Fruit fly (Drosophila melanogaster) whole organism, embryonic: ENCODE data around the gene Trl.

ENCODE experiments used
- ATbp ChIP-seq: fragments of 200-800 bp; sonication (Bioruptor generic); optimal IDR thresholded peaks from 2 replicates; lab custom pipeline; 2017; ENCODE audit warnings: missing biosample characterization, mild to moderate bottlenecking, missing genetic modification characterization, missing genetic modification reagents
- Antp ChIP-seq: fragments of 200-800 bp; sonication (Bioruptor generic); optimal IDR thresholded peaks from 3 replicates; lab custom pipeline; 2016; ENCODE audit warnings: missing biosample characterization, missing genetic modification characterization
- Asciz ChIP-seq: fragments of 200-800 bp; sonication (Bioruptor generic); optimal IDR thresholded peaks from 2 replicates; lab custom pipeline; 2017; ENCODE audit warnings: missing biosample characterization, mild to moderate bottlenecking, missing genetic modification characterization, missing genetic modification reagents
- B-H2 ChIP-seq: fragments of 200-800 bp; sonication (Bioruptor generic); optimal IDR thresholded peaks from 2 replicates; lab custom pipeline; 2018; ENCODE audit warnings: missing biosample characterization, mild to moderate bottlenecking, missing genetic modification characterization
- CG10431 ChIP-seq: fragments of 200-800 bp; sonication (Bioruptor generic); optimal IDR thresholded peaks from 3 replicates; lab custom pipeline; 2018; ENCODE audit warnings: missing biosample characterization, mild to moderate bottlenecking, missing genetic modification characterization
- CG12104 ChIP-seq: fragments of 200-800 bp; sonication (Bioruptor generic); optimal IDR thresholded peaks from 3 replicates; lab custom pipeline; 2016; ENCODE audit warnings: missing biosample characterization, missing genetic modification characterization
- CG12769 ChIP-seq: fragments of 200-800 bp; sonication (Bioruptor generic); optimal IDR thresholded peaks from 2 replicates; lab custom pipeline; 2019; ENCODE audit warnings: missing biosample characterization, mild to moderate bottlenecking, missing genetic modification characterization, moderate library complexity
- CG13123 ChIP-seq: fragments of 200-800 bp; sonication (Bioruptor generic); optimal IDR thresholded peaks from 2 replicates; lab custom pipeline; 2016; ENCODE audit warnings: missing biosample characterization, missing genetic modification characterization
- CG14965 ChIP-seq: fragments of 200-800 bp; sonication (Bioruptor generic); optimal IDR thresholded peaks from 2 replicates; lab custom pipeline; 2016; ENCODE audit warnings: missing biosample characterization, missing genetic modification characterization, borderline replicate concordance
- CG15073 ChIP-seq: fragments of 200-800 bp; sonication (Bioruptor generic); optimal IDR thresholded peaks from 2 replicates; lab custom pipeline; 2016; ENCODE audit warnings: missing biosample characterization, missing genetic modification characterization
- CG1529 ChIP-seq: fragments of 200-800 bp; sonication (Bioruptor generic); optimal IDR thresholded peaks from 3 replicates; lab custom pipeline; 2018; ENCODE audit warnings: missing biosample characterization, missing genetic modification characterization
- CG17359 ChIP-seq: fragments of 200-800 bp; sonication (Bioruptor generic); optimal IDR thresholded peaks from 3 replicates; lab custom pipeline; 2018; ENCODE audit warnings: missing biosample characterization, mild to moderate bottlenecking, missing genetic modification characterization, moderate library complexity
- CG2199 ChIP-seq: fragments of 200-800 bp; sonication (Bioruptor generic); IDR thresholded peaks from 3 replicates; pipeline ENCODE4 v1.3.6; 2022; ENCODE audit warnings: missing biosample characterization, missing genetic modification characterization
- CG2678 ChIP-seq: fragments of 200-800 bp; sonication (Bioruptor generic); optimal IDR thresholded peaks from 3 replicates; lab custom pipeline; 2019; ENCODE audit warnings: missing biosample characterization, mild to moderate bottlenecking, missing genetic modification characterization, moderate library complexity
- CG2889 ChIP-seq: fragments of 200-800 bp; sonication (Bioruptor generic); IDR thresholded peaks from 3 replicates; pipeline ENCODE4 v1.3.6; 2022; ENCODE audit warnings: missing biosample characterization, missing genetic modification characterization
- CG4328 ChIP-seq: fragments of 200-800 bp; sonication (Bioruptor generic); optimal IDR thresholded peaks from 3 replicates; lab custom pipeline; 2017; ENCODE audit warnings: missing biosample characterization, missing genetic modification reagents, missing genetic modification characterization
- CG4854 ChIP-seq: fragments of 200-800 bp; sonication (Bioruptor generic); optimal IDR thresholded peaks from 2 replicates; lab custom pipeline; 2016; ENCODE audit warnings: missing biosample characterization, missing genetic modification characterization, inconsistent platforms
- CG6683 ChIP-seq: fragments of 200-800 bp; sonication (Bioruptor generic); optimal IDR thresholded peaks from 2 replicates; lab custom pipeline; 2017; ENCODE audit warnings: missing biosample characterization, mild to moderate bottlenecking, missing genetic modification characterization, missing genetic modification reagents
- CG7372 ChIP-seq: fragments of 200-800 bp; sonication (Bioruptor generic); IDR thresholded peaks from 2 replicates; pipeline ENCODE4 v1.3.6; 2022; ENCODE audit warnings: missing biosample characterization, missing genetic modification characterization
- CG7556 ChIP-seq: fragments of 200-800 bp; sonication (Bioruptor generic); optimal IDR thresholded peaks from 2 replicates; lab custom pipeline; 2017; ENCODE audit warnings: missing biosample characterization, mild to moderate bottlenecking, missing genetic modification characterization
- Camta ChIP-seq: fragments of 200-800 bp; sonication (Bioruptor generic); optimal IDR thresholded peaks from 2 replicates; lab custom pipeline; 2016; ENCODE audit warnings: missing biosample characterization, missing genetic modification characterization
- Drgx ChIP-seq: fragments of 200-800 bp; sonication (Bioruptor generic); IDR thresholded peaks from 2 replicates; pipeline ENCODE4 v1.3.6; 2022; ENCODE audit warnings: missing biosample characterization, missing genetic modification characterization
- Eip74EF ChIP-seq, 2 experiments: fragments of 200-800 bp in 1 of 2; fragments of >200 bp in 1 of 2; sonication (Bioruptor generic) in 1 of 2; optimal IDR thresholded peaks; 2 replicates each; lab custom pipeline; 2017 to 2019; ENCODE audit warnings: missing biosample characterization in 2 of 2, missing genetic modification characterization in 2 of 2, mild to moderate bottlenecking in 1 of 2, moderate library complexity in 1 of 2
- Ets65A ChIP-seq: fragments of 200-800 bp; sonication (Bioruptor generic); peaks from one replicate; lab custom pipeline; 2016; ENCODE audit warnings: missing biosample characterization, missing genetic modification characterization
- H2.0 ChIP-seq: fragments of 200-800 bp; sonication (Bioruptor generic); IDR thresholded peaks from 2 replicates; pipeline ENCODE4 v1.3.6; 2022; ENCODE audit warnings: missing biosample characterization, missing genetic modification characterization
- Hmx ChIP-seq: fragments of 200-800 bp; sonication (Bioruptor generic); optimal IDR thresholded peaks from 2 replicates; lab custom pipeline; 2016; ENCODE audit warnings: missing biosample characterization, missing genetic modification characterization
- Jarid2 ChIP-seq: fragments of 200-800 bp; sonication (Bioruptor generic); optimal IDR thresholded peaks from 3 replicates; lab custom pipeline; 2017; ENCODE audit warnings: mild to moderate bottlenecking, missing biosample characterization, missing genetic modification reagents, missing genetic modification characterization
- MBD-R2 ChIP-seq: fragments of 200-800 bp; sonication (Bioruptor generic); IDR thresholded peaks from 2 replicates; pipeline ENCODE4 v1.3.6; 2022; ENCODE audit warnings: missing biosample characterization, missing genetic modification characterization
- Med ChIP-seq: fragments of 200-800 bp; sonication (Bioruptor generic); peaks from one replicate; lab custom pipeline; 2016; ENCODE audit warnings: missing biosample characterization, missing genetic modification characterization, mild to moderate bottlenecking, inconsistent platforms, moderate library complexity
- Oaz ChIP-seq: fragments of 200-800 bp; sonication (Bioruptor generic); IDR thresholded peaks from 2 replicates; pipeline ENCODE4 v1.3.6; 2022; ENCODE audit warnings: missing biosample characterization, missing genetic modification characterization
- Sox102F ChIP-seq: fragments of 200-800 bp; sonication (Bioruptor generic); optimal IDR thresholded peaks from 2 replicates; lab custom pipeline; 2018; ENCODE audit warnings: missing biosample characterization, mild to moderate bottlenecking, missing genetic modification characterization, moderate library complexity
- Spps ChIP-seq: fragments of 200-800 bp; sonication (Bioruptor generic); optimal IDR thresholded peaks from 2 replicates; lab custom pipeline; 2018; ENCODE audit warnings: missing biosample characterization, mild to moderate bottlenecking, missing genetic modification characterization
- Sry-δ ChIP-seq: fragments of 200-800 bp; sonication (Bioruptor generic); optimal IDR thresholded peaks from 2 replicates; lab custom pipeline; 2016; ENCODE audit warnings: missing biosample characterization, missing genetic modification characterization
- Vsx1 ChIP-seq: fragments of 200-800 bp; sonication (Bioruptor generic); optimal IDR thresholded peaks from 2 replicates; lab custom pipeline; 2017; ENCODE audit warnings: missing biosample characterization, mild to moderate bottlenecking, missing genetic modification characterization, missing genetic modification reagents
- cad ChIP-seq: fragments of >200 bp; optimal IDR thresholded peaks from 2 replicates; lab custom pipeline; 2017; ENCODE audit warnings: missing biosample characterization, missing genetic modification characterization
- dan ChIP-seq: fragments of 200-800 bp; sonication (Bioruptor generic); IDR thresholded peaks from 2 replicates; pipeline ENCODE4 v1.3.6; 2022; ENCODE audit warnings: missing biosample characterization, missing genetic modification characterization
- esg ChIP-seq: fragments of 200-800 bp; sonication (Bioruptor generic); conservative IDR thresholded peaks from 2 replicates; pipeline ENCODE4 v1.3.6; 2022; ENCODE audit warnings: missing biosample characterization, missing genetic modification characterization
- gce ChIP-seq: fragments of 200-800 bp; sonication (Bioruptor generic); IDR thresholded peaks from 3 replicates; pipeline ENCODE4 v1.3.6; 2022; ENCODE audit warnings: missing biosample characterization, missing genetic modification characterization
- hth ChIP-seq: fragments of >200 bp; optimal IDR thresholded peaks from 2 replicates; lab custom pipeline; 2017; ENCODE audit warnings: inconsistent platforms
- jumu ChIP-seq: fragments of 200-800 bp; sonication (Bioruptor generic); optimal IDR thresholded peaks from 3 replicates; lab custom pipeline; 2016; ENCODE audit warnings: missing biosample characterization, missing genetic modification characterization
- kah ChIP-seq: fragments of 200-800 bp; sonication (Bioruptor generic); optimal IDR thresholded peaks from 2 replicates; lab custom pipeline; 2018; ENCODE audit warnings: missing biosample characterization, mild to moderate bottlenecking, missing genetic modification characterization
- kay ChIP-seq: fragments of 200-800 bp; sonication (Bioruptor generic); optimal IDR thresholded peaks from 2 replicates; lab custom pipeline; 2016; ENCODE audit warnings: missing biosample characterization, missing genetic modification characterization
- kni ChIP-seq: fragments of 200-800 bp; sonication (Bioruptor generic); optimal IDR thresholded peaks from 3 replicates; lab custom pipeline; 2017; ENCODE audit warnings: mild to moderate bottlenecking, missing biosample characterization, missing genetic modification reagents, missing genetic modification characterization
- ranshi ChIP-seq: fragments of 200-800 bp; sonication (Bioruptor generic); IDR thresholded peaks from 2 replicates; pipeline ENCODE4 v1.3.6; 2022; ENCODE audit warnings: missing biosample characterization, missing genetic modification characterization
- sc ChIP-seq, 3 experiments: fragments of >200 bp in 2 of 3; fragments of 200-800 bp in 1 of 3; sonication (Bioruptor generic) in 1 of 3; optimal IDR thresholded peaks; 2 replicates in 2 of 3; 3 replicates in 1 of 3; lab custom pipeline; 2017; ENCODE audit warnings: mild to moderate bottlenecking in 1 of 3, missing biosample characterization in 1 of 3, missing genetic modification characterization in 1 of 3, missing genetic modification reagents in 1 of 3
- ssp ChIP-seq: fragments of 200-800 bp; sonication (Bioruptor generic); IDR thresholded peaks from 2 replicates; pipeline ENCODE4 v1.3.6; 2022; ENCODE audit warnings: missing biosample characterization, missing genetic modification characterization
- trh ChIP-seq: fragments of 200-800 bp; sonication (Bioruptor generic); optimal IDR thresholded peaks from 2 replicates; lab custom pipeline; 2016; ENCODE audit warnings: missing biosample characterization, missing genetic modification characterization
- vnd ChIP-seq: fragments of 200-800 bp; sonication (Bioruptor generic); IDR thresholded peaks from 3 replicates; pipeline ENCODE4 v1.3.6; 2022; ENCODE audit warnings: missing biosample characterization, missing genetic modification characterization; ENCODE audit not compliant: partially characterized antibody
- zen ChIP-seq: fragments of 200-800 bp; sonication (Bioruptor generic); optimal IDR thresholded peaks from 3 replicates; lab custom pipeline; 2018; ENCODE audit warnings: missing biosample characterization, mild to moderate bottlenecking, missing genetic modification characterization, moderate library complexity

Trl gene

dm6 chr3L:14801854-14802616 lies 41.2 kb upstream of the Trl start, which contains the start of gene NHP2 (continued):
- peak; percentile 7 for TF ChIP-seq Sry-δ (GFP tag; lab: Kevin White, UChicago)
- no peak for TF ChIP-seq kni
- TF ChIP-seq Vsx1 (GFP tag; lab: Kevin White, UChicago): peak; percentile 78
- peak; percentile 88 for TF ChIP-seq gce (GFP tag; lab: Robert Waterston, UW)
- no peak for TF ChIP-seq CG2678 (tag; lab: Kevin White, UChicago)
- no peak for TF ChIP-seq Antp (GFP tag; lab: Kevin White, UChicago)
- TF ChIP-seq Eip74EF (GFP tag; optimal IDR thresholded peaks at IDR 0.05; lab: Kevin White, UChicago): no peak
- TF ChIP-seq CG12104 (GFP tag; lab: Kevin White, UChicago): peak; percentile 78
- TF ChIP-seq Sox102F (GFP tag; lab: Kevin White, UChicago): no peak
- peak; percentile 80 for TF ChIP-seq CG7556 (GFP tag; lab: Kevin White, UChicago)
- TF ChIP-seq CG4328 (GFP tag; lab: Kevin White, UChicago): peak; percentile 43
- no peak for TF ChIP-seq dan (GFP tag; lab: Robert Waterston, UW)
- TF ChIP-seq MBD-R2 (GFP tag; lab: Robert Waterston, UW): peak; percentile 84
- TF ChIP-seq H2.0: peak; percentile 63
- TF ChIP-seq esg: peak; percentile 68
- TF ChIP-seq jumu (GFP tag; lab: Kevin White, UChicago): no peak
- TF ChIP-seq CG15073 (GFP tag; lab: Kevin White, UChicago): no peak
- no peak for TF ChIP-seq sc (optimal IDR thresholded peaks at IDR 0.05; lab: Kevin White, UChicago)
- TF ChIP-seq sc (GFP tag; optimal IDR thresholded peaks at IDR 0.05; lab: Kevin White, UChicago): no peak
- no peak for TF ChIP-seq vnd (GFP tag; lab: Robert Waterston, UW)
- TF ChIP-seq CG1529 (GFP tag; lab: Kevin White, UChicago): no peak
- peak; percentile 52 for TF ChIP-seq trh
- TF ChIP-seq CG2889 (GFP tag; lab: Robert Waterston, UW): no peak; the same call in 2 of the 3 replicates
- TF ChIP-seq Med: peak; percentile 93
- TF ChIP-seq CG4854 (GFP tag; lab: Kevin White, UChicago): peak; percentile 38
- TF ChIP-seq ATbp (GFP tag; lab: Kevin White, UChicago): peak; percentile 80
- TF ChIP-seq hth (lab: Kevin White, UChicago): no peak
- TF ChIP-seq CG12769 (tag; lab: Kevin White, UChicago): no peak
- peak; percentile 50 for TF ChIP-seq CG6683
- peak; percentile 76 for TF ChIP-seq kah (GFP tag; lab: Kevin White, UChicago)
- peak; percentile 92 for TF ChIP-seq Ets65A (GFP tag; lab: Kevin White, UChicago)
- TF ChIP-seq B-H2 (GFP tag; lab: Kevin White, UChicago): peak; percentile 48
- TF ChIP-seq Oaz (GFP tag; lab: Robert Waterston, UW): peak; percentile 68
- TF ChIP-seq Hmx (GFP tag; lab: Kevin White, UChicago): no peak
- peak; percentile 76 for TF ChIP-seq CG7372 (GFP tag; lab: Robert Waterston, UW)
- no peak for TF ChIP-seq CG14965
- TF ChIP-seq Spps: peak; percentile 67
- no peak for TF ChIP-seq Asciz
- peak; percentile 8 for TF ChIP-seq Camta
- TF ChIP-seq Jarid2 (GFP tag; lab: Kevin White, UChicago): no peak
- TF ChIP-seq CG17359 (tag; lab: Kevin White, UChicago): peak; percentile 83
- TF ChIP-seq CG2199 (GFP tag; lab: Robert Waterston, UW): 0 out of 3 replicates have a peak, but pooled peaks have one; percentile 33
- TF ChIP-seq ssp (GFP tag; lab: Robert Waterston, UW): peak; percentile 65
- TF ChIP-seq cad (GFP tag; lab: Kevin White, UChicago): no peak
- TF ChIP-seq kay (GFP tag; lab: Kevin White, UChicago): peak; percentile 44
- TF ChIP-seq CG13123 (GFP tag; lab: Kevin White, UChicago): peak; percentile 48
- peak; percentile 80 for TF ChIP-seq Drgx (GFP tag; lab: Robert Waterston, UW)
- peak; percentile 85 for TF ChIP-seq zen
- peak; percentile 44 for TF ChIP-seq CG10431 (GFP tag; lab: Kevin White, UChicago)
- peak; percentile 65; the same call in 1 of the 2 replicates for TF ChIP-seq ranshi (GFP tag; lab: Robert Waterston, UW)
